Fruit fly (Drosophila melanogaster): ENCODE results near the gene geko.

geko gene

DNA sequence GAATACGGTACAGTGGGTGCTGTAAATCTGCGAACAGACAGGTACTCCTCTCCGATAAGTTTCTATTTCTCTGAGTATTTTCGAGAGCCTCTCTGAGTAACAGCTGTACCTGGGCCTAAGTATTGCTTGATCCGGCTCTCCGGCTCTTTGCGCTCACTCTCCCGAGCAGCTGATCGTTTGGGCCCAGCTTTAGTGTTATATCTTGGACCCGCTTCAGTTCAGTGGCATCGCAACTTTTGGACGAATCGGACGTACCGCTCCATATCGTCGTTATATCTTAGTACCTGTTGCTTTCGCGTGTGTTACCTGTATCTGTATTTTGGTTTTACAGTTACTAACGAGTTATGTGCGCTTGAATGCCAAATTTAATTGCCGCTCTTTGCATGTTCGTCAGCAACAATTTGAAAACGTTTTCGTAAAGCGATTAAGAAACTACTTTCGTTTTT, at the start of gene geko:
Gene geko (plus strand): TSS at position 219 of the 446 bp plus-strand sequence.
- TF ChIP-seq h (optimal IDR thresholded peaks at IDR 0.05), result no peak
- TF ChIP-seq Myc (optimal IDR thresholded peaks at IDR 0.05), result no peak
- TF ChIP-seq psq (optimal IDR thresholded peaks at IDR 0.05), result no peak
- TF ChIP-seq ttk (optimal IDR thresholded peaks at IDR 0.05), result no peak
- TF ChIP-seq insv (optimal IDR thresholded peaks at IDR 0.05), result no peak
- no peak for TF ChIP-seq Sin3A (optimal IDR thresholded peaks at IDR 0.05)

- no peak for TF ChIP-seq psq (optimal IDR thresholded peaks at IDR 0.05)
- no peak for TF ChIP-seq Sin3A (optimal IDR thresholded peaks at IDR 0.05)
- TF ChIP-seq ttk (optimal IDR thresholded peaks at IDR 0.05), result no peak
- no peak for TF ChIP-seq Myc (optimal IDR thresholded peaks at IDR 0.05)
- no peak for TF ChIP-seq h (optimal IDR thresholded peaks at IDR 0.05)
- TF ChIP-seq insv (optimal IDR thresholded peaks at IDR 0.05), result no peak
Measured at dm6 chr3L:18093875-18094274, 45.3 kb upstream of the geko start.

DNA sequence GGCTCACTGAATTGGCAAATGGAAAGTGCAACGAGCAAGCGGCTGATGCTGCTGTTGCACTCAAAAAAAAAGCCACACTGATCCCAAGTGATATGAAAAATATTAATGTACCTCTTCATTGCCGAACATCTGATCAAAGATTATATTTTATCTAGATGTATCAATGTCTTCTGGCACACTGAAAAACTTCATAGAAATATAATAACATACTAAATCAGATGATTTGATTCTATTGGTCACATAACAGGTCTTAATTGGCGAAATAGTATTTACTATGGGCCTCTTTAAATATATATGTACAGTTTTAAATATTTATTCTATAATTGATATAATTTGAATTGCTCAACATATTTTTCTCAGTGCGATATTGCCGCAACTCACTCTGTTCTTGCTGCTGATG, 42.5 kb upstream of the geko start:
- no peak for TF ChIP-seq psq (optimal IDR thresholded peaks at IDR 0.05)
- TF ChIP-seq Myc (optimal IDR thresholded peaks at IDR 0.05), result no peak
- TF ChIP-seq Sin3A (optimal IDR thresholded peaks at IDR 0.05), result no peak
- no peak for TF ChIP-seq ttk (optimal IDR thresholded peaks at IDR 0.05)
- no peak for TF ChIP-seq insv (optimal IDR thresholded peaks at IDR 0.05)
- TF ChIP-seq h (optimal IDR thresholded peaks at IDR 0.05), result no peak

- TF ChIP-seq Myc (optimal IDR thresholded peaks at IDR 0.05) (no peak), ttk (optimal IDR thresholded peaks at IDR 0.05) (no peak), Sin3A (optimal IDR thresholded peaks at IDR 0.05) (no peak), insv (optimal IDR thresholded peaks at IDR 0.05) (no peak), h (optimal IDR thresholded peaks at IDR 0.05) (no peak), psq (optimal IDR thresholded peaks at IDR 0.05) (no peak)
Measured at dm6 chr3L:18099715-18100114, 39.5 kb upstream of the geko start.

- TF ChIP-seq Sin3A (optimal IDR thresholded peaks at IDR 0.05), result no peak
- TF ChIP-seq insv (optimal IDR thresholded peaks at IDR 0.05), result no peak
- no peak for TF ChIP-seq h (optimal IDR thresholded peaks at IDR 0.05)
- no peak for TF ChIP-seq psq (optimal IDR thresholded peaks at IDR 0.05)
- no peak for TF ChIP-seq Myc (optimal IDR thresholded peaks at IDR 0.05)
- no peak for TF ChIP-seq ttk (optimal IDR thresholded peaks at IDR 0.05)
Measured at dm6 chr3L:18101421-18101996, 37.7 kb upstream of the geko start.

dm6 chr3L:18102161-18102565, 37.0 kb upstream of the geko start:
- TF ChIP-seq ttk (optimal IDR thresholded peaks at IDR 0.05) (no peak), psq (optimal IDR thresholded peaks at IDR 0.05) (no peak), insv (optimal IDR thresholded peaks at IDR 0.05) (no peak), Myc (optimal IDR thresholded peaks at IDR 0.05) (no peak), h (optimal IDR thresholded peaks at IDR 0.05) (no peak), Sin3A (optimal IDR thresholded peaks at IDR 0.05) (no peak)

DNA sequence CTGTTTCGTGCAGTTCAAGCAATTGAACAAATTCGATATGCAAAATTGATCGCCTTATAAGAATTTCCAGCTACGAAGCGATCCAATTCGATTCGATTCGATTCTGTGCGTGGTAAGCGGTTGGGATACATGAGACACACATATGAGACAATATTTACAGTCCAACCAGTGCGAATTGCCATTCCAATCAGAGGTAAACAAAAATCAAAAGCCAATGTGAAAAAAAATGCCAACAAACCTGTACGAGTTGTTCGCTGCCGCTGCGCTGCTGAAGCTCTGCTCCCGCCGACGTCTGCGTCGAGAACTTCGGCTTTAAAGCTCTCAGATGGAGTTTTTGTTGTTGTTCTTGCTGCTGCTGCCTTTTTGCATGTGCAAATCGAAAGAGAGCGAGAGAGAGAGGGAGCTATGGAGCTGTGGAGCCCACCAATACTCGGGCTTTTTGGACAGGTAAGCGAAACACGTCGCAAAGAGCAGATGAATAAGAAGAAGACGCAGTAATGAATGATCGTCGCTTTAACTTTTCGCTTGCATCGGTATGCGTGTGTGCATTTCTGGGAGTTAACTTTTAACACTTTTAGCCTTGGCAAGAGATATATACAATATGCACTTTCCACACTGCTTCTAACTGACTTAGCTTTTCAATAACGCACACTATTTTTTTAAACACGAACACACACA, 33.7 kb upstream of the geko start:
- TF ChIP-seq psq (optimal IDR thresholded peaks at IDR 0.05) (no peak), ttk (optimal IDR thresholded peaks at IDR 0.05) (no peak), Myc (optimal IDR thresholded peaks at IDR 0.05) (no peak), insv (optimal IDR thresholded peaks at IDR 0.05) (no peak), Sin3A (optimal IDR thresholded peaks at IDR 0.05) (no peak), h (optimal IDR thresholded peaks at IDR 0.05) (no peak)

dm6 chr3L:18106021-18106944, 32.9 kb upstream of the geko start, which contains the start of the genes CG13698 and mRpS26:
Gene CG13698, minus strand, starts transcription at chr3L:18106149.
Gene mRpS26, plus strand, starts transcription at chr3L:18106579.
- TF ChIP-seq ttk (optimal IDR thresholded peaks at IDR 0.05) (no peak), insv (optimal IDR thresholded peaks at IDR 0.05) (no peak), psq (optimal IDR thresholded peaks at IDR 0.05) (no peak), Myc (optimal IDR thresholded peaks at IDR 0.05) (no peak), h (optimal IDR thresholded peaks at IDR 0.05) (no peak), Sin3A (optimal IDR thresholded peaks at IDR 0.05) (no peak)

dm6 chr3L:18109459-18109863, 29.7 kb upstream of the geko start, which contains the start of the genes Polr3D and mus304:
Gene Polr3D, minus strand, starts transcription at chr3L:18109574.
Gene mus304, plus strand, starts transcription at chr3L:18109814.
- TF ChIP-seq insv (optimal IDR thresholded peaks at IDR 0.05), result no peak
- TF ChIP-seq Myc (optimal IDR thresholded peaks at IDR 0.05), result no peak
- no peak for TF ChIP-seq h (optimal IDR thresholded peaks at IDR 0.05)
- no peak for TF ChIP-seq psq (optimal IDR thresholded peaks at IDR 0.05)
- no peak for TF ChIP-seq ttk (optimal IDR thresholded peaks at IDR 0.05)
- no peak for TF ChIP-seq Sin3A (optimal IDR thresholded peaks at IDR 0.05)

- no peak for TF ChIP-seq Myc (optimal IDR thresholded peaks at IDR 0.05)
- no peak for TF ChIP-seq insv (optimal IDR thresholded peaks at IDR 0.05)
- no peak for TF ChIP-seq Sin3A (optimal IDR thresholded peaks at IDR 0.05)
- no peak for TF ChIP-seq psq (optimal IDR thresholded peaks at IDR 0.05)
- TF ChIP-seq h (optimal IDR thresholded peaks at IDR 0.05), result no peak
Measured at dm6 chr3L:18112669-18113068, 26.5 kb upstream of the geko start, which contains the start of the genes CG32195 and CG7341. Gene CG32195, plus strand, starts transcription at chr3L:18112959. Gene CG7341, plus strand, starts transcription at chr3L:18112959.
